Worm (Caenorhabditis elegans) whole organism, L1 larva: ENCODE results near the gene fbxa-95.
A peak's percentile ranks its signal among the peaks of the same experiment; 100 is the strongest.

ENCODE experiments used
- C04F5.9 ChIP-seq: sonication (generic microtip); optimal IDR thresholded peaks from 2 replicates; lab custom pipeline; 2016; ENCODE audit warnings: missing genetic modification characterization, missing compliant biosample characterization
- C16A3.4 ChIP-seq: fragments of 150-350 bp; optimal IDR thresholded peaks from 2 replicates; lab custom pipeline; 2014; ENCODE audit warnings: missing biosample characterization, missing genetic modification characterization
- C34B4.2 ChIP-seq: sonication (generic microtip); optimal IDR thresholded peaks from 2 replicates; lab custom pipeline; 2017; ENCODE audit warnings: mild to moderate bottlenecking, missing genetic modification characterization, missing compliant biosample characterization
- F16B12.6 ChIP-seq: fragments of 150-350 bp; optimal IDR thresholded peaks from 2 replicates; lab custom pipeline; 2014; ENCODE audit warnings: missing biosample characterization, missing genetic modification characterization
- Y116A8C.19 ChIP-seq: sonication (generic microtip); optimal IDR thresholded peaks from 2 replicates; lab custom pipeline; 2016; ENCODE audit warnings: missing compliant biosample characterization, missing genetic modification characterization, borderline replicate concordance
- aha-1 ChIP-seq: fragments of 150-350 bp; optimal IDR thresholded peaks from 2 replicates; lab custom pipeline; 2014; ENCODE audit warnings: missing biosample characterization, missing genetic modification characterization
- alr-1 ChIP-seq: fragments of 200-800 bp; sonication (Bioruptor generic); optimal IDR thresholded peaks from 2 replicates; lab custom pipeline; 2018; ENCODE audit warnings: borderline replicate concordance, mild to moderate bottlenecking, missing genetic modification characterization, missing compliant biosample characterization
- ama-1 ChIP-seq: fragments of 150-350 bp; optimal IDR thresholded peaks from 2 replicates; lab custom pipeline; 2014
- ceh-63 ChIP-seq: fragments of 200-800 bp; sonication (Bioruptor generic); optimal IDR thresholded peaks from 2 replicates; lab custom pipeline; 2018; ENCODE audit warnings: mild to moderate bottlenecking, missing genetic modification characterization, missing compliant biosample characterization
- ceh-8 ChIP-seq: fragments of 200-800 bp; sonication (Bioruptor generic); optimal IDR thresholded peaks from 2 replicates; lab custom pipeline; 2018; ENCODE audit warnings: mild to moderate bottlenecking, missing genetic modification characterization, moderate library complexity, missing compliant biosample characterization
- ceh-88 ChIP-seq: fragments of 200-800 bp; sonication (Bioruptor generic); IDR thresholded peaks from 2 replicates; pipeline ENCODE4 v1.3.6; 2022; ENCODE audit warnings: missing genetic modification characterization, missing compliant biosample characterization
- ceh-90 ChIP-seq: sonication (generic microtip); optimal IDR thresholded peaks from 2 replicates; lab custom pipeline; 2016; ENCODE audit warnings: missing genetic modification characterization, missing compliant biosample characterization
- dpl-1 ChIP-seq, 3 experiments: fragments of 150-350 bp in 2 of 3; sonication (generic microtip) in 1 of 3; optimal IDR thresholded peaks; 2 replicates each; lab custom pipeline; 2014 to 2017; ENCODE audit warnings: missing biosample characterization in 3 of 3, missing genetic modification characterization in 3 of 3, missing genetic modification reagents in 3 of 3
- dsc-1 ChIP-seq: sonication (generic microtip); optimal IDR thresholded peaks from 2 replicates; lab custom pipeline; 2016; ENCODE audit warnings: mild to moderate bottlenecking, missing genetic modification characterization, missing compliant biosample characterization
- egl-27 ChIP-seq, 2 experiments: fragments of 150-350 bp in 1 of 2; sonication (generic microtip); optimal IDR thresholded peaks; 3 replicates each; lab custom pipeline; 2017 to 2018; ENCODE audit warnings: missing biosample characterization in 2 of 2, missing genetic modification characterization in 2 of 2, missing genetic modification reagents in 2 of 2
- elt-2 ChIP-seq: sonication (generic microtip); optimal IDR thresholded peaks from 2 replicates; lab custom pipeline; 2016; ENCODE audit warnings: missing genetic modification characterization, mild to moderate bottlenecking, inconsistent platforms, missing compliant biosample characterization, missing genetic modification reagents
- ets-5 ChIP-seq: fragments of 200-800 bp; sonication (Bioruptor generic); IDR thresholded peaks from 2 replicates; pipeline ENCODE4 v1.3.6; 2022; ENCODE audit warnings: missing genetic modification characterization, missing compliant biosample characterization
- fkh-10 ChIP-seq: sonication (generic microtip); optimal IDR thresholded peaks from 2 replicates; lab custom pipeline; 2017; ENCODE audit warnings: missing biosample characterization, missing genetic modification reagents, missing genetic modification characterization
- fkh-8 ChIP-seq: sonication (generic microtip); optimal IDR thresholded peaks from 2 replicates; lab custom pipeline; 2016; ENCODE audit warnings: mild to moderate bottlenecking, missing genetic modification characterization, missing compliant biosample characterization
- fos-1 ChIP-seq: fragments of 150-350 bp; optimal IDR thresholded peaks from 2 replicates; lab custom pipeline; 2014; ENCODE audit warnings: missing biosample characterization, missing genetic modification characterization
- hlh-17 ChIP-seq: fragments of 200-800 bp; sonication (Bioruptor generic); optimal IDR thresholded peaks from 2 replicates; lab custom pipeline; 2018; ENCODE audit warnings: missing genetic modification characterization, mild to moderate bottlenecking, missing compliant biosample characterization, moderate library complexity, borderline replicate concordance
- hlh-4 ChIP-seq: sonication (generic microtip); optimal IDR thresholded peaks from 2 replicates; lab custom pipeline; 2016; ENCODE audit warnings: mild to moderate bottlenecking, missing genetic modification characterization, missing compliant biosample characterization
- isw-1 ChIP-seq: fragments of 200-800 bp; sonication (Bioruptor generic); IDR thresholded peaks from 2 replicates; pipeline ENCODE4 v1.3.6; 2022; ENCODE audit warnings: missing genetic modification characterization, missing compliant biosample characterization
- jun-1 ChIP-seq: fragments of 150-350 bp; optimal IDR thresholded peaks from 2 replicates; lab custom pipeline; 2014; ENCODE audit warnings: missing biosample characterization, missing genetic modification reagents, missing genetic modification characterization
- lin-13 ChIP-seq: fragments of 150-350 bp; optimal IDR thresholded peaks from 2 replicates; lab custom pipeline; 2014; ENCODE audit warnings: missing biosample characterization, missing genetic modification reagents, missing genetic modification characterization
- lin-15B ChIP-seq: fragments of 150-350 bp; sonication (generic microtip); optimal IDR thresholded peaks from 3 replicates; lab custom pipeline; 2014; ENCODE audit warnings: missing biosample characterization, missing genetic modification characterization
- lin-35 ChIP-seq, 2 experiments: fragments of 150-350 bp; optimal IDR thresholded peaks; 2 replicates each; lab custom pipeline; 2014; ENCODE audit warnings: missing biosample characterization in 2 of 2, missing genetic modification characterization in 2 of 2, missing genetic modification reagents in 2 of 2
- lin-39 ChIP-seq: fragments of 150-350 bp; optimal IDR thresholded peaks from 2 replicates; lab custom pipeline; 2014; ENCODE audit warnings: missing biosample characterization, missing genetic modification reagents, missing genetic modification characterization
- lir-3 ChIP-seq: sonication (generic microtip); optimal IDR thresholded peaks from 2 replicates; lab custom pipeline; 2016; ENCODE audit warnings: mild to moderate bottlenecking, missing genetic modification characterization, moderate library complexity, missing compliant biosample characterization; ENCODE audit not compliant: poor library complexity
- mab-9 ChIP-seq: fragments of 200-800 bp; sonication (Bioruptor generic); IDR thresholded peaks from 2 replicates; pipeline ENCODE4 v1.3.6; 2022; ENCODE audit warnings: missing genetic modification reagents, missing genetic modification characterization, missing compliant biosample characterization
- mdl-1 ChIP-seq, 2 experiments: fragments of 150-350 bp; optimal IDR thresholded peaks; 2 replicates each; lab custom pipeline; 2014 to 2017; ENCODE audit warnings: missing biosample characterization in 2 of 2, missing genetic modification characterization in 2 of 2, inconsistent platforms in 1 of 2
- mep-1 ChIP-seq: fragments of 150-350 bp; optimal IDR thresholded peaks from 2 replicates; lab custom pipeline; 2014; ENCODE audit warnings: missing biosample characterization, missing genetic modification characterization
- nhr-11 ChIP-seq: fragments of 150-350 bp; optimal IDR thresholded peaks from 2 replicates; lab custom pipeline; 2014; ENCODE audit warnings: missing biosample characterization, missing genetic modification characterization
- nhr-19 ChIP-seq: fragments of 200-800 bp; sonication (Bioruptor generic); conservative IDR thresholded peaks from 2 replicates; pipeline ENCODE4 v1.3.6; 2022; ENCODE audit warnings: missing genetic modification characterization, missing compliant biosample characterization
- nhr-28 ChIP-seq: fragments of 150-350 bp; optimal IDR thresholded peaks from 2 replicates; lab custom pipeline; 2014; ENCODE audit warnings: missing biosample characterization, missing genetic modification characterization
- nhr-47 ChIP-seq: sonication (generic microtip); optimal IDR thresholded peaks from 2 replicates; lab custom pipeline; 2016; ENCODE audit warnings: mild to moderate bottlenecking, missing genetic modification characterization, moderate library complexity, missing compliant biosample characterization
- nhr-90 ChIP-seq: sonication (generic microtip); optimal IDR thresholded peaks from 2 replicates; lab custom pipeline; 2016; ENCODE audit warnings: mild to moderate bottlenecking, missing genetic modification characterization, missing compliant biosample characterization; ENCODE audit not compliant: poor library complexity
- pag-3 ChIP-seq: sonication (generic microtip); optimal IDR thresholded peaks from 2 replicates; lab custom pipeline; 2017; ENCODE audit warnings: missing genetic modification characterization, mild to moderate bottlenecking, missing compliant biosample characterization, antibody characterized with exemption, borderline replicate concordance; ENCODE audit not compliant: insufficient read depth
- pax-3 ChIP-seq: fragments of 200-800 bp; sonication (Bioruptor generic); optimal IDR thresholded peaks from 2 replicates; lab custom pipeline; 2018; ENCODE audit warnings: mild to moderate bottlenecking, missing genetic modification characterization, moderate library complexity, missing compliant biosample characterization
- rnt-1 ChIP-seq: sonication (generic microtip); optimal IDR thresholded peaks from 2 replicates; lab custom pipeline; 2016; ENCODE audit warnings: mild to moderate bottlenecking, missing genetic modification characterization, moderate library complexity, missing compliant biosample characterization
- snu-23 ChIP-seq: sonication (generic microtip); optimal IDR thresholded peaks from 2 replicates; lab custom pipeline; 2016; ENCODE audit warnings: missing genetic modification characterization, missing compliant biosample characterization
- sox-4 ChIP-seq: sonication (generic microtip); optimal IDR thresholded peaks from 2 replicates; lab custom pipeline; 2016; ENCODE audit warnings: missing genetic modification characterization, missing compliant biosample characterization
- swsn-7 ChIP-seq: sonication (generic microtip); optimal IDR thresholded peaks from 2 replicates; lab custom pipeline; 2016; ENCODE audit warnings: missing genetic modification characterization, missing compliant biosample characterization
- tbx-2 ChIP-seq: sonication (generic microtip); optimal IDR thresholded peaks from 2 replicates; lab custom pipeline; 2016; ENCODE audit warnings: missing genetic modification characterization, missing compliant biosample characterization
- tlp-1 ChIP-seq: fragments of 150-350 bp; optimal IDR thresholded peaks from 2 replicates; lab custom pipeline; 2014; ENCODE audit warnings: missing biosample characterization, missing genetic modification characterization
- unc-130 ChIP-seq: fragments of 150-350 bp; optimal IDR thresholded peaks from 2 replicates; lab custom pipeline; 2017; ENCODE audit warnings: missing biosample characterization, missing genetic modification characterization, inconsistent platforms
- unc-62 ChIP-seq: fragments of 150-350 bp; optimal IDR thresholded peaks from 2 replicates; lab custom pipeline; 2014; ENCODE audit warnings: missing biosample characterization, missing genetic modification reagents, missing genetic modification characterization
- xbp-1 ChIP-seq: sonication (generic microtip); optimal IDR thresholded peaks from 2 replicates; lab custom pipeline; 2016; ENCODE audit warnings: missing genetic modification characterization, missing compliant biosample characterization
- zag-1 ChIP-seq: fragments of 150-350 bp; optimal IDR thresholded peaks from 2 replicates; lab custom pipeline; 2014; ENCODE audit warnings: missing biosample characterization, missing genetic modification characterization
- zip-4 ChIP-seq: fragments of 200-800 bp; sonication (Bioruptor generic); optimal IDR thresholded peaks from 2 replicates; lab custom pipeline; 2018; ENCODE audit warnings: mild to moderate bottlenecking, missing genetic modification characterization, moderate library complexity, missing compliant biosample characterization
- ztf-11 ChIP-seq, 2 experiments: sonication (generic microtip); optimal IDR thresholded peaks; 2 replicates each; lab custom pipeline; 2016 to 2017; ENCODE audit warnings: missing genetic modification characterization in 2 of 2, missing biosample characterization in 1 of 2, missing compliant biosample characterization in 1 of 2

The fbxa-95 gene

ce11 chrV:15551642-15552041, 19.6 kb upstream of the fbxa-95 start (continued):
- peak; percentile 43 for TF ChIP-seq dsc-1 (tag; lab: Kevin White, UChicago)
- TF ChIP-seq swsn-7 (tag; lab: Kevin White, UChicago), result peak; percentile 51
- TF ChIP-seq alr-1 (tag; lab: Kevin White, UChicago), result no peak
- TF ChIP-seq fkh-8 (tag; lab: Kevin White, UChicago), result peak; percentile 54
- no peak for TF ChIP-seq nhr-28 (tag; lab: Kevin White, UChicago)
- no peak for TF ChIP-seq ceh-90 (tag; lab: Kevin White, UChicago)
- no peak for TF ChIP-seq egl-27 (tag; optimal IDR thresholded peaks at IDR 0.05; lab: Kevin White, UChicago)
- TF ChIP-seq elt-2 (tag; lab: Kevin White, UChicago), result no peak
- TF ChIP-seq rnt-1 (tag; lab: Kevin White, UChicago), result peak; percentile 66
- TF ChIP-seq ceh-88 (GFP tag; lab: Robert Waterston, UW), result no peak
- no peak for TF ChIP-seq C34B4.2 (tag; lab: Kevin White, UChicago)
- TF ChIP-seq tlp-1 (tag; lab: Kevin White, UChicago), result no peak
- TF ChIP-seq lin-13 (GFP tag; lab: Kevin White, UChicago), result peak; percentile 20
- peak; percentile 30 to 70 for TF ChIP-seq lin-35 (GFP tag; optimal IDR thresholded peaks at IDR 0.05; lab: Kevin White, UChicago)
- TF ChIP-seq ceh-8 (GFP tag; lab: Kevin White, UChicago), result no peak
- no peak for TF ChIP-seq nhr-11 (tag; lab: Kevin White, UChicago)
- TF ChIP-seq unc-130 (tag; lab: Kevin White, UChicago), result no peak
- TF ChIP-seq pax-3, result no peak
- peak; percentile 35 for TF ChIP-seq C16A3.4
- no peak for TF ChIP-seq Y116A8C.19 (tag; lab: Kevin White, UChicago)
- TF ChIP-seq ets-5 (GFP tag; lab: Robert Waterston, UW), result no peak
- peak; percentile 32 for TF ChIP-seq tbx-2 (tag; lab: Kevin White, UChicago)
- TF ChIP-seq nhr-19 (GFP tag; lab: Robert Waterston, UW), result peak; percentile 67
- peak; percentile 17 for TF ChIP-seq nhr-90
- TF ChIP-seq C04F5.9 (tag; lab: Kevin White, UChicago), result no peak
- TF ChIP-seq mdl-1 (tag; optimal IDR thresholded peaks at IDR 0.05; lab: Kevin White, UChicago), result peak in 1 of 2 experiments; percentile 65
- TF ChIP-seq jun-1 (tag; lab: Kevin White, UChicago), result no peak
- TF ChIP-seq ztf-11 (tag; optimal IDR thresholded peaks at IDR 0.05; lab: Kevin White, UChicago), result no peak
- no peak for TF ChIP-seq fkh-10 (GFP tag; lab: Kevin White, UChicago)
- no peak for TF ChIP-seq ceh-63 (GFP tag; lab: Kevin White, UChicago)
- no peak for TF ChIP-seq lin-39 (tag; lab: Kevin White, UChicago)
- TF ChIP-seq xbp-1 (tag; lab: Kevin White, UChicago), result peak; percentile 27
- TF ChIP-seq hlh-17 (GFP tag; lab: Kevin White, UChicago), result no peak
- TF ChIP-seq sox-4, result no peak
- TF ChIP-seq lir-3 (tag; lab: Kevin White, UChicago), result peak; percentile 24
- TF ChIP-seq isw-1 (GFP tag; lab: Robert Waterston, UW), result no peak
- TF ChIP-seq aha-1 (tag; lab: Kevin White, UChicago), result no peak
- TF ChIP-seq zag-1 (tag; lab: Kevin White, UChicago), result no peak
- no peak for TF ChIP-seq hlh-4 (tag; lab: Kevin White, UChicago)

ce11 chrV:15553869-15554268, 17.4 kb upstream of the fbxa-95 start:
- TF ChIP-seq C16A3.4 (peak; percentile 37), lin-39 (tag; lab: Kevin White, UChicago) (no peak), nhr-19 (GFP tag; lab: Robert Waterston, UW) (peak; percentile 45), zip-4 (GFP tag; lab: Kevin White, UChicago) (no peak), ama-1 (lab: Kevin White, UChicago) (no peak), snu-23 (GFP tag; lab: Kevin White, UChicago) (peak; percentile 55), pag-3 (tag; lab: Kevin White, UChicago) (no peak), mep-1 (tag; lab: Kevin White, UChicago) (peak; percentile 24), tbx-2 (tag; lab: Kevin White, UChicago) (no peak), dpl-1 (GFP tag; optimal IDR thresholded peaks at IDR 0.05; lab: Kevin White, UChicago) (peak in 2 of 3 experiments; percentile 27 to 32), unc-62 (GFP tag; lab: Kevin White, UChicago) (no peak), F16B12.6 (tag; lab: Kevin White, UChicago) (no peak), xbp-1 (tag; lab: Kevin White, UChicago) (no peak), lin-15B (tag; lab: Kevin White, UChicago) (no peak), hlh-17 (GFP tag; lab: Kevin White, UChicago) (no peak), mab-9 (GFP tag; lab: Robert Waterston, UW) (no peak), nhr-47 (tag; lab: Kevin White, UChicago) (peak; percentile 44), ceh-90 (tag; lab: Kevin White, UChicago) (no peak), fos-1 (tag; lab: Kevin White, UChicago) (no peak)
